Fruit fly (Drosophila melanogaster) whole organism, embryonic: ENCODE results near the gene CG9717.
A peak's percentile ranks its signal among the peaks of the same experiment; 100 is the strongest.

ENCODE experiments used
- Atf-2 ChIP-seq: fragments of 200-800 bp; sonication (Bioruptor generic); optimal IDR thresholded peaks from 2 replicates; lab custom pipeline; 2016; ENCODE audit warnings: missing biosample characterization, missing genetic modification characterization
- BtbVII ChIP-seq: fragments of 200-800 bp; sonication (Bioruptor generic); optimal IDR thresholded peaks from 3 replicates; lab custom pipeline; 2017; ENCODE audit warnings: missing biosample characterization, mild to moderate bottlenecking, missing genetic modification characterization
- CG10366 ChIP-seq: fragments of 200-800 bp; sonication (Bioruptor generic); IDR thresholded peaks from 2 replicates; pipeline ENCODE4 v1.3.6; 2022; ENCODE audit warnings: missing biosample characterization, missing genetic modification characterization
- CG12391 ChIP-seq: fragments of 200-800 bp; sonication (Bioruptor generic); optimal IDR thresholded peaks from 3 replicates; lab custom pipeline; 2018; ENCODE audit warnings: missing biosample characterization, mild to moderate bottlenecking, missing genetic modification characterization, moderate library complexity
- CG13624 ChIP-seq: fragments of 200-800 bp; sonication (Bioruptor generic); optimal IDR thresholded peaks from 2 replicates; lab custom pipeline; 2016; ENCODE audit warnings: missing biosample characterization, missing genetic modification characterization
- CG15601 ChIP-seq: fragments of 200-800 bp; sonication (Bioruptor generic); optimal IDR thresholded peaks from 3 replicates; lab custom pipeline; 2019; ENCODE audit warnings: missing biosample characterization, mild to moderate bottlenecking, missing genetic modification characterization, moderate library complexity
- CG17361 ChIP-seq: fragments of 200-800 bp; sonication (Bioruptor generic); IDR thresholded peaks from 3 replicates; pipeline ENCODE4 v1.3.6; 2022; ENCODE audit warnings: missing biosample characterization, missing genetic modification characterization
- CG2875 ChIP-seq: fragments of 200-800 bp; sonication (Bioruptor generic); optimal IDR thresholded peaks from 2 replicates; lab custom pipeline; 2017; ENCODE audit warnings: missing biosample characterization, mild to moderate bottlenecking, missing genetic modification characterization, missing genetic modification reagents
- CG30403 ChIP-seq: fragments of 200-800 bp; sonication (Bioruptor generic); optimal IDR thresholded peaks from 3 replicates; lab custom pipeline; 2016; ENCODE audit warnings: missing biosample characterization, missing genetic modification characterization
- CG30431 ChIP-seq: fragments of 200-800 bp; sonication (Bioruptor generic); optimal IDR thresholded peaks from 2 replicates; lab custom pipeline; 2017; ENCODE audit warnings: missing biosample characterization, missing genetic modification characterization
- CG31224 ChIP-seq: fragments of 200-800 bp; sonication (Bioruptor generic); IDR thresholded peaks from 2 replicates; pipeline ENCODE4 v1.3.6; 2022; ENCODE audit warnings: missing biosample characterization, missing genetic modification characterization
- CG31365 ChIP-seq: fragments of 200-800 bp; sonication (Bioruptor generic); optimal IDR thresholded peaks from 2 replicates; lab custom pipeline; 2018; ENCODE audit warnings: missing biosample characterization, mild to moderate bottlenecking, missing genetic modification characterization
- CG31388 ChIP-seq: fragments of 200-800 bp; sonication (Bioruptor generic); optimal IDR thresholded peaks from 2 replicates; lab custom pipeline; 2016; ENCODE audit warnings: missing biosample characterization, missing genetic modification characterization
- CG33557 ChIP-seq: fragments of 200-800 bp; sonication (Bioruptor generic); optimal IDR thresholded peaks from 2 replicates; lab custom pipeline; 2019; ENCODE audit warnings: missing biosample characterization, mild to moderate bottlenecking, missing genetic modification characterization, moderate library complexity
- CG8089 ChIP-seq: fragments of 200-800 bp; sonication (Bioruptor generic); optimal IDR thresholded peaks from 3 replicates; lab custom pipeline; 2016; ENCODE audit warnings: missing biosample characterization, missing genetic modification characterization
- CG8388 ChIP-seq: fragments of 200-800 bp; sonication (Bioruptor generic); optimal IDR thresholded peaks from 2 replicates; lab custom pipeline; 2019; ENCODE audit warnings: missing biosample characterization, mild to moderate bottlenecking, missing genetic modification characterization, moderate library complexity
- D19A ChIP-seq: fragments of 200-800 bp; optimal IDR thresholded peaks from 3 replicates; lab custom pipeline; 2019; ENCODE audit warnings: missing biosample characterization, mild to moderate bottlenecking, missing genetic modification characterization, moderate library complexity
- Dll ChIP-seq: fragments of 200-800 bp; sonication (Bioruptor generic); IDR thresholded peaks from 4 replicates; pipeline ENCODE4 v1.3.6; 2022; ENCODE audit warnings: missing biosample characterization, missing genetic modification characterization; ENCODE audit not compliant: partially characterized antibody
- Ets65A ChIP-seq: fragments of 200-800 bp; sonication (Bioruptor generic); peaks from one replicate; lab custom pipeline; 2016; ENCODE audit warnings: missing biosample characterization, missing genetic modification characterization
- Gug ChIP-seq: fragments of 200-800 bp; sonication (Bioruptor generic); IDR thresholded peaks from 4 replicates; pipeline ENCODE4 v1.3.6; 2022; ENCODE audit warnings: missing biosample characterization, missing genetic modification characterization
- HmgZ ChIP-seq: fragments of 200-800 bp; sonication (Bioruptor generic); optimal IDR thresholded peaks from 2 replicates; lab custom pipeline; 2018; ENCODE audit warnings: missing biosample characterization, mild to moderate bottlenecking, missing genetic modification characterization
- MESR4 ChIP-seq: fragments of 200-800 bp; sonication (Bioruptor generic); optimal IDR thresholded peaks from 2 replicates; lab custom pipeline; 2018; ENCODE audit warnings: missing biosample characterization, mild to moderate bottlenecking, missing genetic modification characterization, moderate library complexity
- Nf-YC ChIP-seq: fragments of 200-800 bp; optimal IDR thresholded peaks from 3 replicates; lab custom pipeline; 2019; ENCODE audit warnings: missing biosample characterization, mild to moderate bottlenecking, missing genetic modification characterization, moderate library complexity
- Pdp1 ChIP-seq, 2 experiments: fragments of 200-800 bp; sonication (Bioruptor generic); optimal IDR thresholded peaks; 3 replicates each; lab custom pipeline; 2016; ENCODE audit warnings: missing biosample characterization in 2 of 2, missing genetic modification characterization in 2 of 2, mild to moderate bottlenecking in 1 of 2, moderate library complexity in 1 of 2
- Ravus ChIP-seq: fragments of 200-800 bp; sonication (Bioruptor generic); IDR thresholded peaks from 2 replicates; pipeline ENCODE4 v1.3.6; 2022; ENCODE audit warnings: missing biosample characterization, missing genetic modification characterization
- Rx ChIP-seq: fragments of 200-800 bp; sonication (Bioruptor generic); IDR thresholded peaks from 2 replicates; pipeline ENCODE4 v1.3.6; 2022; ENCODE audit warnings: missing biosample characterization, missing genetic modification characterization
- TFAM ChIP-seq: fragments of 200-800 bp; sonication (Bioruptor generic); optimal IDR thresholded peaks from 2 replicates; lab custom pipeline; 2017; ENCODE audit warnings: missing biosample characterization, missing genetic modification characterization, inconsistent platforms
- bsh ChIP-seq, 2 experiments: fragments of 200-800 bp; sonication (Bioruptor generic); optimal IDR thresholded peaks; 2 replicates each; lab custom pipeline; 2017 to 2018; ENCODE audit warnings: mild to moderate bottlenecking in 2 of 2, missing biosample characterization in 2 of 2, missing genetic modification characterization in 2 of 2, moderate library complexity in 1 of 2
- chm ChIP-seq: fragments of 200-800 bp; sonication (Bioruptor generic); IDR thresholded peaks from 2 replicates; pipeline ENCODE4 v1.3.6; 2022; ENCODE audit warnings: missing biosample characterization, missing genetic modification characterization
- crol ChIP-seq: fragments of 200-800 bp; sonication (Bioruptor generic); IDR thresholded peaks from 2 replicates; pipeline ENCODE4 v1.3.6; 2022; ENCODE audit warnings: missing biosample characterization, missing genetic modification characterization
- dmrt99B ChIP-seq: fragments of 200-800 bp; sonication (Bioruptor generic); optimal IDR thresholded peaks from 2 replicates; lab custom pipeline; 2018; ENCODE audit warnings: missing biosample characterization, mild to moderate bottlenecking, missing genetic modification characterization, moderate library complexity
- gem ChIP-seq: fragments of 200-800 bp; sonication (Bioruptor generic); optimal IDR thresholded peaks from 2 replicates; lab custom pipeline; 2019; ENCODE audit warnings: missing biosample characterization, mild to moderate bottlenecking, missing genetic modification characterization, moderate library complexity
- inv ChIP-seq: fragments of 200-800 bp; sonication (Bioruptor generic); IDR thresholded peaks from 2 replicates; pipeline ENCODE4 v1.3.6; 2022; ENCODE audit warnings: missing biosample characterization, missing genetic modification characterization; ENCODE audit not compliant: partially characterized antibody
- lmd ChIP-seq: fragments of 200-800 bp; sonication (Bioruptor generic); IDR thresholded peaks from 2 replicates; pipeline ENCODE4 v1.3.6; 2022; ENCODE audit warnings: missing biosample characterization, missing genetic modification characterization
- nmo ChIP-seq: fragments of 200-800 bp; sonication (Bioruptor generic); optimal IDR thresholded peaks from 2 replicates; lab custom pipeline; 2018; ENCODE audit warnings: missing biosample characterization, mild to moderate bottlenecking, missing genetic modification characterization, moderate library complexity
- pan ChIP-seq, 4 experiments: fragments of >200 bp in 3 of 4; fragments of 200-800 bp in 1 of 4; sonication (Bioruptor generic) in 1 of 4; optimal IDR thresholded peaks in 3 of 4; IDR thresholded peaks in 1 of 4; 2 replicates each; pipeline versions ENCODE4 v1.3.6 to Lab custom; 2017 to 2022; ENCODE audit warnings: missing biosample characterization in 2 of 4, missing genetic modification characterization in 2 of 4, mixed read lengths in 1 of 4
- sens-2 ChIP-seq: fragments of 200-800 bp; sonication (Bioruptor generic); IDR thresholded peaks from 2 replicates; pipeline ENCODE4 v1.3.6; 2022; ENCODE audit warnings: missing biosample characterization, missing genetic modification characterization
- tio ChIP-seq: fragments of 200-800 bp; sonication (Bioruptor generic); optimal IDR thresholded peaks from 2 replicates; lab custom pipeline; 2017; ENCODE audit warnings: missing biosample characterization, missing genetic modification characterization, inconsistent platforms
- unpg ChIP-seq: fragments of 200-800 bp; sonication (Bioruptor generic); optimal IDR thresholded peaks from 3 replicates; lab custom pipeline; 2018; ENCODE audit warnings: missing biosample characterization, mild to moderate bottlenecking, missing genetic modification characterization, moderate library complexity
- yki ChIP-seq: fragments of >200 bp; optimal IDR thresholded peaks from 3 replicates; lab custom pipeline; 2018
- zen2 ChIP-seq: fragments of 200-800 bp; sonication (Bioruptor generic); IDR thresholded peaks from 3 replicates; pipeline ENCODE4 v1.3.6; 2022; ENCODE audit warnings: missing biosample characterization, missing genetic modification characterization; ENCODE audit not compliant: partially characterized antibody

CG9717 gene

dm6 chr3R:30536432-30536831, 50.7 kb downstream of the CG9717 start (continued):
- TF ChIP-seq HmgZ (no peak), CG31388 (GFP tag; lab: Kevin White, UChicago) (no peak), bsh (GFP tag; optimal IDR thresholded peaks at IDR 0.05; lab: Kevin White, UChicago) (peak in 1 of 2 experiments; percentile 28), lmd (GFP tag; lab: Robert Waterston, UW) (peak; percentile 48; the same call in 1 of the 2 replicates), CG12391 (tag; lab: Kevin White, UChicago) (peak; percentile 19), Gug (GFP tag; lab: Robert Waterston, UW) (0 out of 4 replicates have a peak, but pooled peaks have one; percentile 11), Nf-YC (tag; lab: Kevin White, UChicago) (peak; percentile 11), unpg (GFP tag; lab: Kevin White, UChicago) (peak; percentile 35), CG2875 (GFP tag; lab: Kevin White, UChicago) (no peak), inv (GFP tag; lab: Robert Waterston, UW) (no peak), TFAM (GFP tag; lab: Kevin White, UChicago) (no peak), CG31224 (GFP tag; lab: Robert Waterston, UW) (peak; percentile 22; the same call in 1 of the 2 replicates), gem (tag; lab: Kevin White, UChicago) (peak; percentile 57), Atf-2 (GFP tag; lab: Kevin White, UChicago) (no peak), CG31365 (tag; lab: Kevin White, UChicago) (no peak), dmrt99B (no peak), pan (optimal IDR thresholded peaks at IDR 0.05; lab: Kevin White, UChicago) (no peak), pan (GFP tag; optimal IDR thresholded peaks at IDR 0.05 in 1 of 2, IDR thresholded peaks at IDR 0.05 in 1 of 2) (no peak), CG30431 (no peak), Pdp1 (GFP tag; optimal IDR thresholded peaks at IDR 0.05; lab: Kevin White, UChicago) (peak in 1 of 2 experiments; percentile 1), chm (GFP tag; lab: Robert Waterston, UW) (no peak), yki (no peak), tio (GFP tag; lab: Kevin White, UChicago) (no peak), CG8089 (no peak), CG8388 (GFP tag; lab: Kevin White, UChicago) (no peak), CG15601 (tag; lab: Kevin White, UChicago) (no peak), CG10366 (GFP tag; lab: Robert Waterston, UW) (peak; percentile 13; the same call in 1 of the 2 replicates), zen2 (GFP tag; lab: Robert Waterston, UW) (no peak), MESR4 (GFP tag; lab: Kevin White, UChicago) (no peak), BtbVII (GFP tag; lab: Kevin White, UChicago) (no peak), D19A (no peak), CG33557 (GFP tag; lab: Kevin White, UChicago) (no peak), Ravus (GFP tag; lab: Robert Waterston, UW) (no peak), Dll (GFP tag; lab: Robert Waterston, UW) (no peak), CG30403 (GFP tag; lab: Kevin White, UChicago) (peak; percentile 13), CG17361 (GFP tag; lab: Robert Waterston, UW) (0 out of 3 replicates have a peak, but pooled peaks have one; percentile 26), Ets65A (GFP tag; lab: Kevin White, UChicago) (peak; percentile 42), nmo (GFP tag; lab: Kevin White, UChicago) (no peak), Rx (GFP tag; lab: Robert Waterston, UW) (no peak)
- TF ChIP-seq, all 482 proteins: peak for 45

- no peak for TF ChIP-seq CG13624 (GFP tag; lab: Kevin White, UChicago)
- TF ChIP-seq sens-2 (GFP tag; lab: Robert Waterston, UW): no peak
- peak; percentile 61; the same call in 1 of the 2 replicates for TF ChIP-seq crol (GFP tag; lab: Robert Waterston, UW)
These were observed 52.7 kb downstream of the CG9717 start for dm6 chr3R:30534444-30534843.
